Worm (Caenorhabditis elegans) whole organism, early embryonic: ENCODE results near the gene smg-8.

Experiments used
- B0310.2 ChIP-seq: sonication (generic microtip); optimal IDR thresholded peaks from 2 replicates; lab custom pipeline; 2016; ENCODE audit warnings: mild to moderate bottlenecking, missing genetic modification characterization, missing compliant biosample characterization
- F13C5.2 ChIP-seq: sonication (generic microtip); optimal IDR thresholded peaks from 2 replicates; lab custom pipeline; 2017; ENCODE audit warnings: mild to moderate bottlenecking, missing genetic modification characterization, inconsistent platforms, missing compliant biosample characterization
- aly-1 ChIP-seq: sonication (generic microtip); optimal IDR thresholded peaks from 2 replicates; lab custom pipeline; 2016; ENCODE audit warnings: missing genetic modification characterization, missing compliant biosample characterization
- ama-1 ChIP-seq: fragments of 150-350 bp; optimal IDR thresholded peaks from 2 replicates; lab custom pipeline; 2014
- ceh-13 ChIP-seq: fragments of 200-800 bp; sonication (Bioruptor generic); optimal IDR thresholded peaks from 2 replicates; lab custom pipeline; 2018; ENCODE audit warnings: mild to moderate bottlenecking, missing genetic modification characterization, missing compliant biosample characterization
- ceh-36 ChIP-seq: sonication (generic microtip); optimal IDR thresholded peaks from 2 replicates; lab custom pipeline; 2016; ENCODE audit warnings: missing genetic modification characterization, inconsistent platforms, missing compliant biosample characterization
- ets-7 ChIP-seq: sonication (generic microtip); optimal IDR thresholded peaks from 2 replicates; lab custom pipeline; 2016; ENCODE audit warnings: missing genotype, missing genetic modification characterization, missing compliant biosample characterization
- flt-1 ChIP-seq: fragments of 200-800 bp; sonication (Bioruptor generic); IDR thresholded peaks from 2 replicates; pipeline ENCODE4 v1.3.6; 2022; ENCODE audit warnings: missing genetic modification characterization, missing compliant biosample characterization
- hmbx-1 ChIP-seq: sonication (generic microtip); optimal IDR thresholded peaks from 2 replicates; lab custom pipeline; 2016; ENCODE audit warnings: mild to moderate bottlenecking, missing genetic modification characterization, missing compliant biosample characterization
- hmg-4 ChIP-seq: fragments of 200-800 bp; sonication (Bioruptor generic); optimal IDR thresholded peaks from 2 replicates; lab custom pipeline; 2018; ENCODE audit warnings: mild to moderate bottlenecking, missing genetic modification characterization, missing compliant biosample characterization
- hnd-1 ChIP-seq: sonication (generic microtip); optimal IDR thresholded peaks from 2 replicates; lab custom pipeline; 2016; ENCODE audit warnings: missing genetic modification characterization, missing compliant biosample characterization
- pes-1 ChIP-seq: fragments of 200-800 bp; sonication (Bioruptor generic); IDR thresholded peaks from 2 replicates; pipeline ENCODE4 v1.3.6; 2022; ENCODE audit warnings: missing genetic modification reagents, missing genetic modification characterization, missing compliant biosample characterization
- scrt-1 ChIP-seq: fragments of 200-800 bp; sonication (Bioruptor generic); IDR thresholded peaks from 2 replicates; pipeline ENCODE4 v1.3.6; 2022; ENCODE audit warnings: missing genetic modification characterization, missing compliant biosample characterization
- sea-1 ChIP-seq: fragments of 200-800 bp; sonication (Bioruptor generic); conservative IDR thresholded peaks from 2 replicates; pipeline ENCODE4 v1.3.6; 2022; ENCODE audit warnings: missing genetic modification characterization, missing compliant biosample characterization
- tbx-11 ChIP-seq: fragments of 200-800 bp; sonication (Bioruptor generic); IDR thresholded peaks from 2 replicates; pipeline ENCODE4 v1.3.6; 2022; ENCODE audit warnings: missing genetic modification characterization, missing compliant biosample characterization
- tbx-37 ChIP-seq: fragments of 200-800 bp; sonication (Bioruptor generic); conservative IDR thresholded peaks from 2 replicates; pipeline ENCODE4 v1.3.6; 2022; ENCODE audit warnings: missing genetic modification reagents, missing genetic modification characterization, missing compliant biosample characterization
- tra-4 ChIP-seq: sonication (generic microtip); optimal IDR thresholded peaks from 2 replicates; lab custom pipeline; 2017; ENCODE audit warnings: missing genetic modification characterization, missing compliant biosample characterization

The smg-8 gene

DNA sequence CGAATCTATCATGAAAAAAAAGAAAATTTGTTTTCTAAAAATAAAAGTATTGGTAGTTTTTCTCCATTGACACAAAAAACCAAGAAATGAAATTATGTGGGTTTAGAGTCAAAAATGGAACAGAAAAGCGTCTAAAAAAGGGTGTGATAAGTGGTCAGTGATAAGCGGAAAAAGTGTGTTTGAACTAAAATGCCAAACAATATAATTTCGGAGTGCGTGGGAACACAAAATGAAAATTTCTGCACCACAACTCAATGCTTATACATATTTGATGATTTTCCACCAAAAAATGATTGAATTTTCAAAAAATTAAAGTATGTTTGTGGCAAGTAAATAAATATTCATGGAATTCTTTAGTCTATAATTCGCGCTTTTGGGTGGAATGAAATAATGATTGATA is 25.8 kb upstream of the smg-8 start:
- TF ChIP-seq ceh-13 (GFP tag; lab: Kevin White, UChicago) (no peak), F13C5.2 (no peak), tbx-37 (no peak), ceh-36 (tag; lab: Kevin White, UChicago) (no peak), sea-1 (GFP tag; lab: Robert Waterston, UW) (no peak), hmg-4 (GFP tag; lab: Kevin White, UChicago) (no peak), hmbx-1 (tag; lab: Kevin White, UChicago) (no peak), ama-1 (lab: Kevin White, UChicago) (no peak), tra-4 (tag; lab: Kevin White, UChicago) (no peak), tbx-11 (no peak), ets-7 (tag; lab: Kevin White, UChicago) (no peak), aly-1 (no peak), flt-1 (GFP tag; lab: Robert Waterston, UW) (no peak), B0310.2 (tag; lab: Kevin White, UChicago) (no peak), scrt-1 (GFP tag; lab: Robert Waterston, UW) (no peak), pes-1 (no peak)

DNA sequence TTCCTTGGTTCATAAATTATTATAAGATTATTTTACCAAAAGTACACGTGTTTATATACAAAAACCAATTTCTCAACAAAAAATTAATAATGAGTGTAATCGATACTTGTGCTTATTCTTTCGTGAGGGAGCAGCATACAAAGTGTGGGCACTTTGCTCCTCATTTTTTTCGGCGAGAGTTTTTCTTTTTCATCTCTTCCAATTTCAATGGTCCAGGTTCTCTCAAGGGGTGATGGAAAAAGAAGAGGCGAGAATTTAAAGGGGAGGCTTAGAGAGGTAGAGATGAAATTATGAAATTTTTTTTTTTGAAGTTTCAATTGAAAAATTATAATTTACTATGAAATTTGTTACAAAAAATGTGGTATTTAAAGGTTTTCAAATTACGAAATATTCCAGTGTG is 24.2 kb upstream of the smg-8 start:
- TF ChIP-seq tbx-11 (no peak), hmg-4 (GFP tag; lab: Kevin White, UChicago) (no peak), ama-1 (lab: Kevin White, UChicago) (no peak), pes-1 (no peak), F13C5.2 (no peak), ceh-13 (GFP tag; lab: Kevin White, UChicago) (no peak), aly-1 (no peak), tbx-37 (no peak), flt-1 (GFP tag; lab: Robert Waterston, UW) (no peak)

- TF ChIP-seq flt-1 (GFP tag; lab: Robert Waterston, UW), result no peak
- no peak for TF ChIP-seq ama-1 (lab: Kevin White, UChicago)
- no peak for TF ChIP-seq tra-4 (tag; lab: Kevin White, UChicago)
- no peak for TF ChIP-seq scrt-1 (GFP tag; lab: Robert Waterston, UW)
- no peak for TF ChIP-seq ceh-13 (GFP tag; lab: Kevin White, UChicago)
- no peak for TF ChIP-seq tbx-37
- no peak for TF ChIP-seq pes-1
- no peak for TF ChIP-seq tbx-11
- no peak for TF ChIP-seq sea-1 (GFP tag; lab: Robert Waterston, UW)
- no peak for TF ChIP-seq aly-1
- no peak for TF ChIP-seq ets-7 (tag; lab: Kevin White, UChicago)
- TF ChIP-seq F13C5.2, result no peak
- no peak for TF ChIP-seq hmbx-1 (tag; lab: Kevin White, UChicago)
- TF ChIP-seq ceh-36 (tag; lab: Kevin White, UChicago), result no peak
- no peak for TF ChIP-seq hmg-4 (GFP tag; lab: Kevin White, UChicago)
- TF ChIP-seq B0310.2 (tag; lab: Kevin White, UChicago), result no peak
- no peak for TF ChIP-seq hnd-1 (tag; lab: Kevin White, UChicago)
These were observed 16.4 kb upstream of the smg-8 start, which contains the start of gene plx-2 for ce11 chrII:14424791-14425190. plx-2 (minus strand) TSS chrII:14424891.

DNA sequence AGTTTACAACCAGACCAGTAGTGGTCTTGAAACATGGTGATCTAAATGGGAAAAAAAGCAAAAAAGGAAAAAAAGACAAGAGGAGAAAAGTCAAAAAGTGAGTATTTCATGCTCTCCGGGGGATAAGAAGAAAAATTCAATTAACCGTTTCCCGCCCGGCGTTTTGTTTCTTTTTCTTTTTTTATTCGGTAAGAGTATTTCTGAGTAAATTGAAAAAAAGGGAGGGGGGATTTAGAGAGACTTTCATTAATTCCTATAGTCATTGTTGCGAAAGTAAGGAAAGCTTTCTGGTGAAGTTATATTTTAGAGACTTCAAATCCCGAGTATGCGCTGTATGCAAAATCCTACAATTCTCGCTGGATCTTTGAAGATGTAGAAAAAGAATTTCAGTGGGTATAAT is 13.5 kb upstream of the smg-8 start:
- no peak for TF ChIP-seq tbx-11
- TF ChIP-seq F13C5.2, result no peak
- TF ChIP-seq ets-7 (tag; lab: Kevin White, UChicago), result no peak
- TF ChIP-seq tbx-37, result no peak
- no peak for TF ChIP-seq aly-1
- no peak for TF ChIP-seq hnd-1 (tag; lab: Kevin White, UChicago)
- TF ChIP-seq ceh-36 (tag; lab: Kevin White, UChicago), result no peak

DNA sequence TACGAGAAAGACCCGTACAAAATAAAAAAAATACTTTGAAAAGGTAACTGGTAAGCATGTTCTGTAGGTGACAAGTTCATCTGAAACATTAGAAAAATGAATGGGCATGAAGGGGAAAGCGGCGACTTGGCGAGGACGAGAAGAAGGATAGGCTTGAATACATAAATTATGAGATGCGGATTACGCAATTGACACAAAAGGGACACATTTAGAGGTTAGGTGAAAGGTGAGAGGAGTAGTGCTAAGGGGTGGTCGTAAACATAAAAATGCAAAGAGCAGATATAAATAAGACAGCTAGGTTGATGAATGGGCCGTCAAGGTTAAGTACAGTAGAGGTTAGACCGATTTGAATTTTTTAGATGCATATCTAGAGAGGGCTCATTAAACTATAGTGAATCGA is 12.4 kb upstream of the smg-8 start:
- no peak for TF ChIP-seq B0310.2 (tag; lab: Kevin White, UChicago)
- TF ChIP-seq F13C5.2, result no peak
- TF ChIP-seq hmg-4 (GFP tag; lab: Kevin White, UChicago), result no peak
- TF ChIP-seq hmbx-1 (tag; lab: Kevin White, UChicago), result no peak

DNA sequence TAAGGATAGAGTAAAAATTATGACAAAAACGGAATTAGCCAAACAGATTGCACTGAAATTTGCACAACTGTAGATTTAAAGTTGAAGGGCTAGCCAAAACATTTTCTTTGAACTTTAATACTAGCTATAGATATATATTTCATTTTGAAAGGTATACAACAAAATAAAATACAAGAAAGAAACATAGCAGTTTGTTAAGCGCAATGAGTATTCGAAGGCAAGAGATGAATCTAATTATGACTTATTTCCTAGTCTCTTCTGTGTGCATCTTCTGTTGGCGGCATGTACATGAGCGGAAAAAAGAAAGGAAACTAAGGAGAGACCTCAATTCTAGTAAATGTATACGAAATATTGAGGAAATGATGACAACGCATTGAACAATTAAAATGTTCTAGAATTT is 9.1 kb upstream of the smg-8 start:
- TF ChIP-seq pes-1 (no peak), tbx-11 (no peak)

ce11 chrII:14433712-14434352 is 7.4 kb upstream of the smg-8 start:
- TF ChIP-seq pes-1 (no peak), ceh-36 (tag; lab: Kevin White, UChicago) (no peak), scrt-1 (GFP tag; lab: Robert Waterston, UW) (no peak), tbx-37 (no peak), B0310.2 (tag; lab: Kevin White, UChicago) (no peak), sea-1 (GFP tag; lab: Robert Waterston, UW) (no peak), ets-7 (tag; lab: Kevin White, UChicago) (no peak), ceh-13 (GFP tag; lab: Kevin White, UChicago) (no peak), tbx-11 (no peak), tra-4 (tag; lab: Kevin White, UChicago) (no peak), ama-1 (lab: Kevin White, UChicago) (no peak), F13C5.2 (no peak), flt-1 (GFP tag; lab: Robert Waterston, UW) (no peak), aly-1 (no peak), hmg-4 (GFP tag; lab: Kevin White, UChicago) (no peak), hnd-1 (tag; lab: Kevin White, UChicago) (no peak), hmbx-1 (tag; lab: Kevin White, UChicago) (no peak)

- TF ChIP-seq sea-1 (GFP tag; lab: Robert Waterston, UW) (no peak), ceh-36 (tag; lab: Kevin White, UChicago) (peak; percentile 93), pes-1 (no peak), scrt-1 (GFP tag; lab: Robert Waterston, UW) (no peak), hmg-4 (GFP tag; lab: Kevin White, UChicago) (no peak)
These were observed 4.1 kb upstream of the smg-8 start for ce11 chrII:14437116-14437515.
